Fruit fly (Drosophila melanogaster) whole organism, embryonic: ENCODE measurements around the gene PGRP-LF.

Source experiments
- Atf-2 ChIP-seq: fragments of 200-800 bp; sonication (Bioruptor generic); optimal IDR thresholded peaks from 2 replicates; lab custom pipeline; 2016; ENCODE audit warnings: missing biosample characterization, missing genetic modification characterization
- Atf3 ChIP-seq: fragments of 200-800 bp; sonication (Bioruptor generic); optimal IDR thresholded peaks from 3 replicates; lab custom pipeline; 2016; ENCODE audit warnings: missing biosample characterization, missing genetic modification characterization
- BEAF-32 ChIP-seq: fragments of 200-800 bp; sonication (Bioruptor generic); optimal IDR thresholded peaks from 3 replicates; lab custom pipeline; 2017; ENCODE audit warnings: missing biosample characterization, missing genetic modification characterization, mild to moderate bottlenecking, moderate library complexity, missing genetic modification reagents
- Bdp1 ChIP-seq: fragments of 200-800 bp; sonication (Bioruptor generic); optimal IDR thresholded peaks from 3 replicates; lab custom pipeline; 2016; ENCODE audit warnings: missing biosample characterization, missing genetic modification characterization
- BtbVII ChIP-seq: fragments of 200-800 bp; sonication (Bioruptor generic); optimal IDR thresholded peaks from 3 replicates; lab custom pipeline; 2017; ENCODE audit warnings: missing biosample characterization, mild to moderate bottlenecking, missing genetic modification characterization
- CG10543 ChIP-seq: fragments of 200-800 bp; sonication (Bioruptor generic); optimal IDR thresholded peaks from 3 replicates; lab custom pipeline; 2017; ENCODE audit warnings: missing biosample characterization, mild to moderate bottlenecking, missing genetic modification characterization, moderate library complexity
- CG12769 ChIP-seq: fragments of 200-800 bp; sonication (Bioruptor generic); optimal IDR thresholded peaks from 2 replicates; lab custom pipeline; 2019; ENCODE audit warnings: missing biosample characterization, mild to moderate bottlenecking, missing genetic modification characterization, moderate library complexity
- CG13424 ChIP-seq: fragments of 200-800 bp; sonication (Bioruptor generic); optimal IDR thresholded peaks from 2 replicates; lab custom pipeline; 2019; ENCODE audit warnings: missing biosample characterization, mild to moderate bottlenecking, missing genetic modification characterization, moderate library complexity
- CG14441 ChIP-seq: fragments of 200-800 bp; sonication (Bioruptor generic); IDR thresholded peaks from 2 replicates; pipeline ENCODE4 v1.3.6; 2022; ENCODE audit warnings: missing biosample characterization, missing genetic modification characterization
- CG15011 ChIP-seq: fragments of 200-800 bp; sonication (Bioruptor generic); optimal IDR thresholded peaks from 3 replicates; lab custom pipeline; 2018; ENCODE audit warnings: missing biosample characterization, mild to moderate bottlenecking, missing genetic modification characterization
- CG15696 ChIP-seq: fragments of 200-800 bp; sonication (Bioruptor generic); optimal IDR thresholded peaks from 2 replicates; lab custom pipeline; 2019; ENCODE audit warnings: missing biosample characterization, mild to moderate bottlenecking, missing genetic modification characterization, moderate library complexity
- CG17612 ChIP-seq: fragments of 200-800 bp; sonication (Bioruptor generic); IDR thresholded peaks from 2 replicates; pipeline ENCODE4 v1.3.6; 2022; ENCODE audit warnings: missing biosample characterization, missing genetic modification characterization
- CG2202 ChIP-seq: fragments of 200-800 bp; sonication (Bioruptor generic); optimal IDR thresholded peaks from 2 replicates; lab custom pipeline; 2018; ENCODE audit warnings: missing biosample characterization, mild to moderate bottlenecking, missing genetic modification characterization
- CG30403 ChIP-seq: fragments of 200-800 bp; sonication (Bioruptor generic); optimal IDR thresholded peaks from 3 replicates; lab custom pipeline; 2016; ENCODE audit warnings: missing biosample characterization, missing genetic modification characterization
- CG3281 ChIP-seq: fragments of 200-800 bp; sonication (Bioruptor generic); optimal IDR thresholded peaks from 3 replicates; lab custom pipeline; 2017; ENCODE audit warnings: missing biosample characterization, mild to moderate bottlenecking, missing genetic modification characterization
- CG43689 ChIP-seq: fragments of 200-800 bp; sonication (Bioruptor generic); IDR thresholded peaks from 2 replicates; pipeline ENCODE4 v1.3.6; 2022; ENCODE audit warnings: missing biosample characterization, missing genetic modification characterization
- CG4730 ChIP-seq: fragments of 200-800 bp; sonication (Bioruptor generic); IDR thresholded peaks from 2 replicates; pipeline ENCODE4 v1.3.6; 2022; ENCODE audit warnings: missing biosample characterization, missing genetic modification characterization
- CG6683 ChIP-seq: fragments of 200-800 bp; sonication (Bioruptor generic); optimal IDR thresholded peaks from 2 replicates; lab custom pipeline; 2017; ENCODE audit warnings: missing biosample characterization, mild to moderate bottlenecking, missing genetic modification characterization, missing genetic modification reagents
- CG6765 ChIP-seq: fragments of 200-800 bp; sonication (Bioruptor generic); optimal IDR thresholded peaks from 3 replicates; lab custom pipeline; 2017; ENCODE audit warnings: missing biosample characterization, mild to moderate bottlenecking, missing genetic modification characterization
- CG7357 ChIP-seq: fragments of 200-800 bp; sonication (Bioruptor generic); IDR thresholded peaks from 3 replicates; pipeline ENCODE4 v1.3.6; 2022; ENCODE audit warnings: missing biosample characterization, missing genetic modification characterization
- CG7963 ChIP-seq: fragments of 200-800 bp; sonication (Bioruptor generic); IDR thresholded peaks from 3 replicates; pipeline ENCODE4 v1.3.6; 2022; ENCODE audit warnings: missing biosample characterization, missing genetic modification characterization; ENCODE audit not compliant: partially characterized antibody
- CG9609 ChIP-seq: fragments of 200-800 bp; sonication (Bioruptor generic); optimal IDR thresholded peaks from 3 replicates; lab custom pipeline; 2016; ENCODE audit warnings: missing biosample characterization, missing genetic modification characterization
- Doc3 ChIP-seq: fragments of 200-800 bp; sonication (Bioruptor generic); IDR thresholded peaks from 3 replicates; pipeline ENCODE4 v1.3.6; 2022; ENCODE audit warnings: missing biosample characterization, missing genetic modification characterization; ENCODE audit not compliant: partially characterized antibody
- Ets97D ChIP-seq: fragments of 200-800 bp; sonication (Bioruptor generic); optimal IDR thresholded peaks from 3 replicates; lab custom pipeline; 2016; ENCODE audit warnings: missing biosample characterization, missing genetic modification characterization
- Fer2 ChIP-seq: fragments of 200-800 bp; sonication (Bioruptor generic); optimal IDR thresholded peaks from 2 replicates; lab custom pipeline; 2018; ENCODE audit warnings: missing biosample characterization, mild to moderate bottlenecking, missing genetic modification characterization, moderate library complexity
- Hr39 ChIP-seq: fragments of >200 bp; optimal IDR thresholded peaks from 2 replicates; lab custom pipeline; 2017
- Hr51 ChIP-seq, 2 experiments: fragments of 200-800 bp; sonication (Bioruptor generic); optimal IDR thresholded peaks; 2 replicates in 1 of 2; 3 replicates in 1 of 2; lab custom pipeline; 2016 to 2018; ENCODE audit warnings: missing biosample characterization in 2 of 2, missing genetic modification characterization in 2 of 2, mild to moderate bottlenecking in 1 of 2, moderate library complexity in 1 of 2
- Mad ChIP-seq: fragments of 200-800 bp; sonication (Bioruptor generic); optimal IDR thresholded peaks from 2 replicates; lab custom pipeline; 2016; ENCODE audit warnings: missing biosample characterization, missing genetic modification characterization
- Max ChIP-seq: fragments of 200-800 bp; sonication (Bioruptor generic); optimal IDR thresholded peaks from 2 replicates; lab custom pipeline; 2016; ENCODE audit warnings: missing biosample characterization, mild to moderate bottlenecking, missing genetic modification characterization
- NC2β ChIP-seq: fragments of 200-800 bp; sonication (Bioruptor generic); optimal IDR thresholded peaks from 2 replicates; lab custom pipeline; 2016; ENCODE audit warnings: missing biosample characterization, missing genetic modification characterization
- NfI ChIP-seq: fragments of 200-800 bp; sonication (Bioruptor generic); optimal IDR thresholded peaks from 3 replicates; lab custom pipeline; 2018; ENCODE audit warnings: missing biosample characterization, mild to moderate bottlenecking, missing genetic modification characterization, moderate library complexity
- Opbp ChIP-seq: fragments of 200-800 bp; sonication (Bioruptor generic); IDR thresholded peaks from 3 replicates; pipeline ENCODE4 v1.3.6; 2022; ENCODE audit warnings: missing biosample characterization, missing genetic modification characterization; ENCODE audit not compliant: partially characterized antibody
- Pdp1 ChIP-seq, 2 experiments: fragments of 200-800 bp; sonication (Bioruptor generic); optimal IDR thresholded peaks; 3 replicates each; lab custom pipeline; 2016; ENCODE audit warnings: missing biosample characterization in 2 of 2, missing genetic modification characterization in 2 of 2, mild to moderate bottlenecking in 1 of 2, moderate library complexity in 1 of 2
- Poxn ChIP-seq: fragments of 200-800 bp; sonication (Bioruptor generic); IDR thresholded peaks from 2 replicates; pipeline ENCODE4 v1.3.6; 2022; ENCODE audit warnings: missing biosample characterization, missing genetic modification characterization
- Sox100B ChIP-seq: fragments of 200-800 bp; sonication (Bioruptor generic); optimal IDR thresholded peaks from 3 replicates; lab custom pipeline; 2018; ENCODE audit warnings: missing biosample characterization, mild to moderate bottlenecking, missing genetic modification characterization
- Ssrp ChIP-seq: fragments of 200-800 bp; sonication (Bioruptor generic); optimal IDR thresholded peaks from 2 replicates; lab custom pipeline; 2018; ENCODE audit warnings: missing biosample characterization, mild to moderate bottlenecking, missing genetic modification characterization, moderate library complexity
- ac ChIP-seq: fragments of 200-800 bp; sonication (Bioruptor generic); optimal IDR thresholded peaks from 3 replicates; lab custom pipeline; 2017; ENCODE audit warnings: missing biosample characterization, mild to moderate bottlenecking, missing genetic modification characterization
- ash1 ChIP-seq: fragments of 200-800 bp; sonication (Bioruptor generic); optimal IDR thresholded peaks from 2 replicates; lab custom pipeline; 2018; ENCODE audit warnings: missing biosample characterization, mild to moderate bottlenecking, missing genetic modification characterization
- chm ChIP-seq: fragments of 200-800 bp; sonication (Bioruptor generic); IDR thresholded peaks from 2 replicates; pipeline ENCODE4 v1.3.6; 2022; ENCODE audit warnings: missing biosample characterization, missing genetic modification characterization
- fd96Cb ChIP-seq: fragments of 200-800 bp; sonication (Bioruptor generic); optimal IDR thresholded peaks from 2 replicates; lab custom pipeline; 2018; ENCODE audit warnings: missing biosample characterization, mild to moderate bottlenecking, missing genetic modification characterization, moderate library complexity
- fu2 ChIP-seq: fragments of 200-800 bp; sonication (Bioruptor generic); optimal IDR thresholded peaks from 2 replicates; lab custom pipeline; 2016; ENCODE audit warnings: missing biosample characterization, missing genetic modification characterization
- grn ChIP-seq: fragments of 200-800 bp; sonication (Bioruptor generic); optimal IDR thresholded peaks from 3 replicates; lab custom pipeline; 2017; ENCODE audit warnings: missing biosample characterization, missing genetic modification characterization
- lilli ChIP-seq: fragments of 200-800 bp; sonication (Bioruptor generic); optimal IDR thresholded peaks from 3 replicates; lab custom pipeline; 2016; ENCODE audit warnings: missing biosample characterization, missing genetic modification characterization
- nerfin-1 ChIP-seq: fragments of 200-800 bp; sonication (Bioruptor generic); optimal IDR thresholded peaks from 3 replicates; lab custom pipeline; 2019; ENCODE audit warnings: missing biosample characterization, mild to moderate bottlenecking, missing genetic modification characterization, moderate library complexity
- pita ChIP-seq: fragments of 200-800 bp; sonication (Bioruptor generic); optimal IDR thresholded peaks from 2 replicates; lab custom pipeline; 2017; ENCODE audit warnings: missing biosample characterization, mild to moderate bottlenecking, missing genetic modification characterization
- pum ChIP-seq: fragments of 200-800 bp; sonication (Bioruptor generic); optimal IDR thresholded peaks from 2 replicates; lab custom pipeline; 2016; ENCODE audit warnings: missing biosample characterization, missing genetic modification characterization
- sd ChIP-seq: fragments of 200-800 bp; sonication (Bioruptor generic); optimal IDR thresholded peaks from 3 replicates; lab custom pipeline; 2018; ENCODE audit warnings: missing biosample characterization, mild to moderate bottlenecking, missing genetic modification characterization, moderate library complexity
- sisA ChIP-seq: fragments of 200-800 bp; sonication (Bioruptor generic); IDR thresholded peaks from 2 replicates; pipeline ENCODE4 v1.3.6; 2022; ENCODE audit warnings: missing biosample characterization, missing genetic modification characterization
- sna ChIP-seq: fragments of 200-800 bp; sonication (Bioruptor generic); IDR thresholded peaks from 2 replicates; pipeline ENCODE4 v1.3.6; 2022; ENCODE audit warnings: missing biosample characterization, missing genetic modification characterization; ENCODE audit not compliant: partially characterized antibody
- unpg ChIP-seq: fragments of 200-800 bp; sonication (Bioruptor generic); optimal IDR thresholded peaks from 3 replicates; lab custom pipeline; 2018; ENCODE audit warnings: missing biosample characterization, mild to moderate bottlenecking, missing genetic modification characterization, moderate library complexity
- wor ChIP-seq: fragments of 200-800 bp; sonication (Bioruptor generic); IDR thresholded peaks from 2 replicates; pipeline ENCODE4 v1.3.6; 2022; ENCODE audit warnings: missing biosample characterization, missing genetic modification characterization

The PGRP-LF gene

DNA sequence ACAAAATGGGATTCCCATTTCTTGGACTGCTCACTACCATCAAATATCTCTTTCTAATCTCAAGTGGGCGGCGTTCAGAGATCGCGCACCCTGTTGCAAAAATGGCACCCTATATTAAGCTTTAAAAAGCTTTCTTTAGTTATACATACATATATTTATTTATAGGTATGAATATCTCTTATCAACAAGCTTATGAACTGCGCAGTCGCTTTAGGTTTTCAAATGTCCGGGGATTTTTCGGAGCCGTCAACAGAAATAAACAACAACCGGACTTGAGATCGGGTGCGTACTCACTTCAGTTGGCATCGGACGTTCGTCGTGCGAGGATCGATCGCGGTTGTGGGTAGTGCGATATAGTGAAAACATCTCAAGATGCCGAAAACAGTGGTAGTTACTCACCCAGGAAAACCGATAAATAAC is at the start of gene PGRP-LF (continued):
- TF ChIP-seq Ets97D (GFP tag; lab: Kevin White, UChicago): no peak
- TF ChIP-seq Atf-2: no peak
- TF ChIP-seq pum (GFP tag; lab: Kevin White, UChicago): no peak
- peak in 1 of 2 experiments; percentile 1 for TF ChIP-seq Hr51 (GFP tag; optimal IDR thresholded peaks at IDR 0.05; lab: Kevin White, UChicago)
- no peak for TF ChIP-seq CG9609 (GFP tag; lab: Kevin White, UChicago)
- no peak for TF ChIP-seq ac (GFP tag; lab: Kevin White, UChicago)
- TF ChIP-seq BEAF-32: no peak
- no peak for TF ChIP-seq nerfin-1 (tag; lab: Kevin White, UChicago)
- TF ChIP-seq CG43689 (GFP tag; lab: Robert Waterston, UW): no peak
- no peak for TF ChIP-seq CG3281 (GFP tag; lab: Kevin White, UChicago)
- TF ChIP-seq Hr39 (lab: Kevin White, UChicago): no peak
- TF ChIP-seq Bdp1 (GFP tag; lab: Kevin White, UChicago): no peak
- TF ChIP-seq Mad: no peak
- TF ChIP-seq Opbp: no peak
- peak; percentile 7 for TF ChIP-seq BtbVII (GFP tag; lab: Kevin White, UChicago)
- TF ChIP-seq CG17612 (GFP tag; lab: Robert Waterston, UW): no peak
- TF ChIP-seq Ssrp: no peak
- no peak for TF ChIP-seq sd
- no peak for TF ChIP-seq CG6683 (GFP tag; lab: Kevin White, UChicago)
- peak; percentile 70 for TF ChIP-seq CG12769 (tag; lab: Kevin White, UChicago)
- TF ChIP-seq pita: no peak
- no peak for TF ChIP-seq CG6765 (GFP tag; lab: Kevin White, UChicago)
- no peak for TF ChIP-seq ash1 (GFP tag; lab: Kevin White, UChicago)
- no peak for TF ChIP-seq Max (GFP tag; lab: Kevin White, UChicago)
- TF ChIP-seq unpg (GFP tag; lab: Kevin White, UChicago): peak; percentile 21
- no peak for TF ChIP-seq sna (GFP tag; lab: Robert Waterston, UW)
- no peak for TF ChIP-seq Sox100B (GFP tag; lab: Kevin White, UChicago)
- TF ChIP-seq CG13424: no peak
- no peak for TF ChIP-seq CG15696
- TF ChIP-seq grn: peak; percentile 38
- no peak for TF ChIP-seq Doc3 (GFP tag; lab: Robert Waterston, UW)
- TF ChIP-seq Pdp1 (GFP tag; optimal IDR thresholded peaks at IDR 0.05; lab: Kevin White, UChicago): peak in 1 of 2 experiments; percentile 1
- no peak for TF ChIP-seq Poxn (GFP tag; lab: Robert Waterston, UW)
- TF ChIP-seq NC2β (GFP tag; lab: Kevin White, UChicago): no peak
- peak; percentile 38 for TF ChIP-seq lilli (GFP tag; lab: Kevin White, UChicago)
- TF ChIP-seq wor (GFP tag; lab: Robert Waterston, UW): no peak
- TF ChIP-seq sisA (GFP tag; lab: Robert Waterston, UW): no peak
- TF ChIP-seq CG7357 (GFP tag; lab: Robert Waterston, UW): no peak
- peak; percentile 82 for TF ChIP-seq CG10543 (GFP tag; lab: Kevin White, UChicago)
- peak; percentile 6 for TF ChIP-seq NfI (GFP tag; lab: Kevin White, UChicago)
- no peak for TF ChIP-seq fu2 (GFP tag; lab: Kevin White, UChicago)
- TF ChIP-seq chm: no peak; the same call in 1 of the 2 replicates
- no peak for TF ChIP-seq CG30403 (GFP tag; lab: Kevin White, UChicago)
- no peak for TF ChIP-seq CG4730 (GFP tag; lab: Robert Waterston, UW)
- no peak for TF ChIP-seq CG14441 (GFP tag; lab: Robert Waterston, UW)
- TF ChIP-seq CG2202 (tag; lab: Kevin White, UChicago): no peak
- no peak for TF ChIP-seq Fer2
- no peak for TF ChIP-seq Atf3 (GFP tag; lab: Kevin White, UChicago)
- TF ChIP-seq CG15011 (GFP tag; lab: Kevin White, UChicago): no peak
- TF ChIP-seq fd96Cb (tag; lab: Kevin White, UChicago): no peak
- no peak for TF ChIP-seq CG7963
